Fruit fly (Drosophila melanogaster): ENCODE measurements around the gene CG9215.

Gene CG9215

dm6 chrX:15626279-15626678 lies 43.6 kb upstream of the CG9215 start (continued):
- peak; percentile 29 for TF ChIP-seq CG3919 (GFP tag; optimal IDR thresholded peaks at IDR 0.05)
- TF ChIP-seq CG10631 (GFP tag; optimal IDR thresholded peaks at IDR 0.05): no peak
- no peak for TF ChIP-seq Hr39 (GFP tag; optimal IDR thresholded peaks at IDR 0.05)
- TF ChIP-seq Met (GFP tag; optimal IDR thresholded peaks at IDR 0.05): no peak
- peak; percentile 39 for TF ChIP-seq CG1621 (tag; optimal IDR thresholded peaks at IDR 0.05)
- TF ChIP-seq cyc (GFP tag; optimal IDR thresholded peaks at IDR 0.05): no peak
- TF ChIP-seq CG9139 (GFP tag; optimal IDR thresholded peaks at IDR 0.05): no peak

dm6 chrX:15623809-15624208 lies 41.1 kb upstream of the CG9215 start:
- TF ChIP-seq CG32006 (GFP tag; optimal IDR thresholded peaks at IDR 0.05): no peak
- TF ChIP-seq net (GFP tag; optimal IDR thresholded peaks at IDR 0.05): no peak
- no peak for TF ChIP-seq Eip93F (GFP tag; optimal IDR thresholded peaks at IDR 0.05)
- no peak for TF ChIP-seq Sox14 (GFP tag; optimal IDR thresholded peaks at IDR 0.05)
- TF ChIP-seq Eip78C (GFP tag): no peak
- TF ChIP-seq fkh (GFP tag; optimal IDR thresholded peaks at IDR 0.05): no peak
- TF ChIP-seq esn (GFP tag; optimal IDR thresholded peaks at IDR 0.05): no peak
- TF ChIP-seq CG11902 (GFP tag; optimal IDR thresholded peaks at IDR 0.05): no peak
- TF ChIP-seq CG6276 (GFP tag; optimal IDR thresholded peaks at IDR 0.05): no peak
- no peak for TF ChIP-seq CG10631 (GFP tag; optimal IDR thresholded peaks at IDR 0.05)
- no peak for TF ChIP-seq Hr38 (GFP tag; optimal IDR thresholded peaks at IDR 0.05)
- no peak for TF ChIP-seq svp (GFP tag)
- TF ChIP-seq CG1621 (tag; optimal IDR thresholded peaks at IDR 0.05): no peak
- TF ChIP-seq CG3032 (tag; optimal IDR thresholded peaks at IDR 0.05): no peak
- TF ChIP-seq cyc (GFP tag; optimal IDR thresholded peaks at IDR 0.05): no peak
- no peak for TF ChIP-seq Met (GFP tag; optimal IDR thresholded peaks at IDR 0.05)
- TF ChIP-seq Hr39 (GFP tag; optimal IDR thresholded peaks at IDR 0.05): no peak
- no peak for TF ChIP-seq CG6854 (GFP tag; optimal IDR thresholded peaks at IDR 0.05)

dm6 chrX:15622970-15623402 lies 40.3 kb upstream of the CG9215 start:
- TF ChIP-seq topi (GFP tag; optimal IDR thresholded peaks at IDR 0.05): peak; percentile 82
- peak; percentile 82 for TF ChIP-seq Sox102F (GFP tag; optimal IDR thresholded peaks at IDR 0.05)
- peak; percentile 76 for TF ChIP-seq CG8632 (GFP tag; optimal IDR thresholded peaks at IDR 0.05)
- peak; percentile 81 for TF ChIP-seq CG3919 (GFP tag; optimal IDR thresholded peaks at IDR 0.05)
- peak; percentile 88 for TF ChIP-seq Met (GFP tag; optimal IDR thresholded peaks at IDR 0.05)
- peak; percentile 47 to 59 for TF ChIP-seq salr (GFP tag; optimal IDR thresholded peaks at IDR 0.05)
- peak; percentile 62 for TF ChIP-seq CG8319 (GFP tag; optimal IDR thresholded peaks at IDR 0.05)
- TF ChIP-seq CG11762 (GFP tag; optimal IDR thresholded peaks at IDR 0.05; ENCODE audit: insufficient read depth): peak; percentile 46
- peak; percentile 75 for TF ChIP-seq Sox15 (GFP tag; optimal IDR thresholded peaks at IDR 0.05)
- peak; percentile 82 for TF ChIP-seq pdm3 (GFP tag; optimal IDR thresholded peaks at IDR 0.05)
- TF ChIP-seq CG6808 (GFP tag; optimal IDR thresholded peaks at IDR 0.05): peak; percentile 73
- peak; percentile 57 for TF ChIP-seq fd59A (GFP tag; optimal IDR thresholded peaks at IDR 0.05)
- TF ChIP-seq CG1621 (tag; optimal IDR thresholded peaks at IDR 0.05): peak; percentile 33
- TF ChIP-seq CG11294 (GFP tag; IDR thresholded peaks at IDR 0.05): peak; percentile 75
- TF ChIP-seq esn (GFP tag; optimal IDR thresholded peaks at IDR 0.05): peak; percentile 86
- TF ChIP-seq achi (GFP tag; optimal IDR thresholded peaks at IDR 0.05): peak; percentile 76
- TF ChIP-seq spab (GFP tag; optimal IDR thresholded peaks at IDR 0.05): peak; percentile 64
- peak; percentile 84 for TF ChIP-seq CG31627 (GFP tag; optimal IDR thresholded peaks at IDR 0.05)
- TF ChIP-seq CG15336 (GFP tag; IDR thresholded peaks at IDR 0.05): peak; percentile 91
- TF ChIP-seq Hr39 (GFP tag; optimal IDR thresholded peaks at IDR 0.05): peak; percentile 89
- peak; percentile 78 for TF ChIP-seq CG34406 (GFP tag; optimal IDR thresholded peaks at IDR 0.05)
- TF ChIP-seq ss (GFP tag; optimal IDR thresholded peaks at IDR 0.05): peak; percentile 87 to 91
- peak; percentile 77 for TF ChIP-seq Sox14 (GFP tag; optimal IDR thresholded peaks at IDR 0.05)
- TF ChIP-seq svp (GFP tag): peak; percentile 95
- peak; percentile 76 for TF ChIP-seq dsx (GFP tag; optimal IDR thresholded peaks at IDR 0.05; ENCODE audit: poor library complexity, severe bottlenecking)
- peak; percentile 94 for TF ChIP-seq eg (GFP tag; IDR thresholded peaks at IDR 0.05)
- peak; percentile 78 for TF ChIP-seq vri (GFP tag; optimal IDR thresholded peaks at IDR 0.05)
- TF ChIP-seq Ets96B (tag; optimal IDR thresholded peaks at IDR 0.05): peak; percentile 69
- TF ChIP-seq OdsH (GFP tag; optimal IDR thresholded peaks at IDR 0.05): peak; percentile 85
- TF ChIP-seq CG6792 (GFP tag; optimal IDR thresholded peaks at IDR 0.05): peak; percentile 87
- peak; percentile 80 for TF ChIP-seq CG4318 (GFP tag; optimal IDR thresholded peaks at IDR 0.05)
- TF ChIP-seq lz (GFP tag; optimal IDR thresholded peaks at IDR 0.05): peak; percentile 84
- TF ChIP-seq Smox (GFP tag; optimal IDR thresholded peaks at IDR 0.05): peak; percentile 81
- TF ChIP-seq CG6276 (GFP tag; optimal IDR thresholded peaks at IDR 0.05): peak; percentile 78
- peak; percentile 65 for TF ChIP-seq CG11902 (GFP tag; optimal IDR thresholded peaks at IDR 0.05)
- peak; percentile 87 for TF ChIP-seq cyc (GFP tag; optimal IDR thresholded peaks at IDR 0.05)

Data from whole organism, prepupa.